Worm (Caenorhabditis elegans): Measurements from ENCODE around the gene F01D4.8.

F01D4.8 gene

DNA sequence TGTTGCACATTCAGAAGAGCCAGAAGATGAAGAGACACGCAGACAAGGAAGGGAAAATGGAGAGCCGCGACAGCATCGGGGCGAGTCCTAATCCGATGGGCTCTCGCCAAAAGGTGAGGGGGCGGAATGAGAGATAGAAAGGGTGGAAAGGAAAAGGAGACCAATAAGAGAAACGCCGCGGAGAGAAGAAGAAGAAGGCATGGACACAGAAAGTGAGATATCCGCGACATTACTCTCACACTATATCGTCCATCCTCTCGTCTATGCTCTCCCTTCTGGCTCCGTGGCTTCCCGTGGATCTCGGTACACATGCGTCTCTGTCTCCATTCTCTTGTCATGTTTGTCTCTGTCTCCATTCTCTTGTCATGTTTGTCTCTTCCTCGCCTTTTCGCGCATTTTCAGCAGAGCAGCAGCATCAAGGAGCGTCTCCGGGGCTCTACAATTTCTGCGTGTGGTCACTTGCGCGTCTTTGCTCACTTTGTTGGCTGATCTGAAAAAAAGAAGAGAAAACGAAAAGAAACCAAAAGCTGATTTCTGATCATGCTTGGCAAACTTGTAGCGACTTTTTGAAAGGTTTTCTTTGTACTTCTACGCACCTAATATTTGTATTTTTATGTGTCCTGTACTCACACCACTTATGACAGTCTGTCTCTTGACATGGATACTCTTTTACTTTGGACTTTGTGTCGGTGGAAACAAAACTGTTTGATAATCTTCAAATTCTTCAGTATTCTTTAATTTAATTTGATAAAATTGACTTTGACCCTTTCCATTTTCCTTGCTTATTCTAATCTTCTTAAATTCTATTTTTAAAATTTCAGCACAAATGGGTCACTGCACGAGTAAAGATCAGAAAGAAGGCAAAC lies 49.5 kb downstream of the F01D4.8 start, which contains the start of gene gpa-7 (continued):
- no peak for TF ChIP-seq lir-1 (GFP tag; conservative IDR thresholded peaks at IDR 0.05)
- TF ChIP-seq hmg-1.2 (GFP tag; IDR thresholded peaks at IDR 0.05) = peak; percentile 59; the same call in 1 of the 2 replicates
- peak; percentile 13 for TF ChIP-seq die-1 (tag; optimal IDR thresholded peaks at IDR 0.05)
- TF ChIP-seq cebp-1 (GFP tag; IDR thresholded peaks at IDR 0.05) = no peak
- peak; percentile 41 for TF ChIP-seq cebp-1 (tag; optimal IDR thresholded peaks at IDR 0.05)
- no peak for TF ChIP-seq F22D6.2 (tag; optimal IDR thresholded peaks at IDR 0.05)
- no peak for TF ChIP-seq aptf-2 (GFP tag; conservative IDR thresholded peaks at IDR 0.05)
- TF ChIP-seq nhr-179 (tag; optimal IDR thresholded peaks at IDR 0.05) = no peak
- TF ChIP-seq ceh-40 (GFP tag; IDR thresholded peaks at IDR 0.05) = no peak
- no peak for TF ChIP-seq hmg-20 (GFP tag; IDR thresholded peaks at IDR 0.05)
- no peak for TF ChIP-seq nfya-2 (GFP tag; IDR thresholded peaks at IDR 0.05)
- TF ChIP-seq nfya-1 (tag; optimal IDR thresholded peaks at IDR 0.05; ENCODE audit: borderline replicate concordance, insufficient read depth) = no peak
- TF ChIP-seq tlf-1 (GFP tag; optimal IDR thresholded peaks at IDR 0.05) = no peak
- TF ChIP-seq B0336.3 (GFP tag; IDR thresholded peaks at IDR 0.05) = no peak
- TF ChIP-seq ztf-26 (tag; optimal IDR thresholded peaks at IDR 0.05) = no peak
- TF ChIP-seq xnd-1 (tag; optimal IDR thresholded peaks at IDR 0.05) = no peak
- TF ChIP-seq ztf-25 (GFP tag; IDR thresholded peaks at IDR 0.05) = no peak
- no peak for TF ChIP-seq let-526 (GFP tag; IDR thresholded peaks at IDR 0.05)
- peak; percentile 76 for TF ChIP-seq K12H6.12 (tag; optimal IDR thresholded peaks at IDR 0.05)
- TF ChIP-seq ZK185.1 (tag; optimal IDR thresholded peaks at IDR 0.05; ENCODE audit: poor library complexity, severe bottlenecking) = peak; percentile 10
- 0 out of 2 replicates have a peak, but pooled peaks have one; percentile 47 for TF ChIP-seq egl-18 (GFP tag; IDR thresholded peaks at IDR 0.05)
- no peak for TF ChIP-seq pha-4 (tag; optimal IDR thresholded peaks at IDR 0.05)
- TF ChIP-seq hsf-1 (GFP tag; IDR thresholded peaks at IDR 0.05) = no peak
- TF ChIP-seq sea-2 (GFP tag; IDR thresholded peaks at IDR 0.05) = no peak
- no peak for TF ChIP-seq Y79H2A.3 (GFP tag; conservative IDR thresholded peaks at IDR 0.05)
- no peak for TF ChIP-seq hrde-1 (tag; optimal IDR thresholded peaks at IDR 0.05; ENCODE audit: borderline replicate concordance)
- no peak for TF ChIP-seq unc-62 (GFP tag; optimal IDR thresholded peaks at IDR 0.05)
- TF ChIP-seq Y53G8AR.9 (GFP tag; conservative IDR thresholded peaks at IDR 0.05) = no peak
- no peak for TF ChIP-seq ekl-4 (GFP tag; IDR thresholded peaks at IDR 0.05)
- no peak for TF ChIP-seq madf-8 (GFP tag; conservative IDR thresholded peaks at IDR 0.05)
- TF ChIP-seq Y67H2A.10 (GFP tag; conservative IDR thresholded peaks at IDR 0.05) = no peak
- no peak for TF ChIP-seq B0035.1 (tag; optimal IDR thresholded peaks at IDR 0.05)
- TF ChIP-seq ztf-3 (GFP tag; optimal IDR thresholded peaks at IDR 0.05) = no peak
- TF ChIP-seq ceh-91 (GFP tag; IDR thresholded peaks at IDR 0.05) = no peak
- TF ChIP-seq tbx-9 (tag; optimal IDR thresholded peaks at IDR 0.05; ENCODE audit: borderline replicate concordance) = no peak
- TF ChIP-seq Y56A3A.18 (GFP tag; IDR thresholded peaks at IDR 0.05) = no peak
- TF ChIP-seq madf-3 (GFP tag; IDR thresholded peaks at IDR 0.05) = no peak
- TF ChIP-seq somi-1 (GFP tag; optimal IDR thresholded peaks at IDR 0.05) = peak; percentile 58
- no peak for TF ChIP-seq F49E8.2 (tag; optimal IDR thresholded peaks at IDR 0.05; ENCODE audit: insufficient read depth)
- TF ChIP-seq F39B2.1 (GFP tag; IDR thresholded peaks at IDR 0.05) = no peak
- no peak for TF ChIP-seq ceh-100 (GFP tag; IDR thresholded peaks at IDR 0.05)
- no peak for TF ChIP-seq attf-3 (GFP tag; conservative IDR thresholded peaks at IDR 0.05)
- TF ChIP-seq attf-6 (GFP tag; IDR thresholded peaks at IDR 0.05) = no peak
- TF ChIP-seq lin-35 (GFP tag; optimal IDR thresholded peaks at IDR 0.05) = peak in 1 of 3 experiments; percentile 70
- no peak for TF ChIP-seq F23B12.7 (tag; optimal IDR thresholded peaks at IDR 0.05; ENCODE audit: insufficient read depth)
- no peak for TF ChIP-seq B0261.1 (tag; optimal IDR thresholded peaks at IDR 0.05)

Data from whole organism, young adult.